Fruit fly (Drosophila melanogaster): ENCODE data around the gene Pomp.

The Pomp gene

dm6 chr2L:20752160-20752559 lies 35.3 kb upstream of the Pomp start, which contains the start of the genes Amacr and Ns4 (continued):
- TF ChIP-seq slp2 (GFP tag; optimal IDR thresholded peaks at IDR 0.05), result peak; percentile 47
- peak; percentile 43 for TF ChIP-seq vvl (GFP tag; IDR thresholded peaks at IDR 0.05)
- TF ChIP-seq wor (GFP tag; IDR thresholded peaks at IDR 0.05), result 0 out of 2 replicates have a peak, but pooled peaks have one; percentile 25
- peak; percentile 31 for TF ChIP-seq CG10267 (tag; optimal IDR thresholded peaks at IDR 0.05)
- peak; percentile 46 for TF ChIP-seq CG16863 (GFP tag; optimal IDR thresholded peaks at IDR 0.05)
- peak; percentile 37; the same call in 1 of the 2 replicates for TF ChIP-seq H2.0 (GFP tag; IDR thresholded peaks at IDR 0.05)
- TF ChIP-seq CG32532 (GFP tag; IDR thresholded peaks at IDR 0.05), result peak; percentile 45; the same call in 1 of the 2 replicates
- peak; percentile 13 for TF ChIP-seq Ets97D (GFP tag; optimal IDR thresholded peaks at IDR 0.05)
- TF ChIP-seq dpn (GFP tag; optimal IDR thresholded peaks at IDR 0.05), result peak; percentile 47 to 61
- TF ChIP-seq HLH4C (GFP tag; IDR thresholded peaks at IDR 0.05; ENCODE audit: partially characterized antibody), result 0 out of 3 replicates have a peak, but pooled peaks have one; percentile 40
- peak; percentile 52 for TF ChIP-seq CG12155 (GFP tag; optimal IDR thresholded peaks at IDR 0.05)
- TF ChIP-seq Sin3A (optimal IDR thresholded peaks at IDR 0.05), result peak; percentile 42
- no peak for TF ChIP-seq kni (GFP tag; optimal IDR thresholded peaks at IDR 0.05)
- peak; percentile 39; the same call in 1 of the 2 replicates for TF ChIP-seq rib (GFP tag; IDR thresholded peaks at IDR 0.05)
- peak; percentile 6 for TF ChIP-seq CG15514 (GFP tag; optimal IDR thresholded peaks at IDR 0.05)
- TF ChIP-seq bab2 (GFP tag; optimal IDR thresholded peaks at IDR 0.05), result peak; percentile 57
- TF ChIP-seq prd (optimal IDR thresholded peaks at IDR 0.05), result no peak
- TF ChIP-seq prd (GFP tag; IDR thresholded peaks at IDR 0.05), result peak; percentile 46; the same call in 1 of the 3 replicates
- TF ChIP-seq HHEX (GFP tag; optimal IDR thresholded peaks at IDR 0.05), result peak; percentile 3
- peak; percentile 73; the same call in 1 of the 3 replicates for TF ChIP-seq CG34422 (GFP tag; IDR thresholded peaks at IDR 0.05)
- no peak for TF ChIP-seq danr (GFP tag; IDR thresholded peaks at IDR 0.05)
- TF ChIP-seq fd3F (GFP tag; optimal IDR thresholded peaks at IDR 0.05), result peak; percentile 28
- no peak for TF ChIP-seq CG1024 (GFP tag; IDR thresholded peaks at IDR 0.05)
- TF ChIP-seq Oli (tag; optimal IDR thresholded peaks at IDR 0.05), result peak; percentile 38
- peak; percentile 26 for TF ChIP-seq CG17829 (tag; optimal IDR thresholded peaks at IDR 0.05)
- TF ChIP-seq crp (GFP tag; optimal IDR thresholded peaks at IDR 0.05), result peak in 1 of 2 experiments; percentile 15
- TF ChIP-seq CG4854 (GFP tag; optimal IDR thresholded peaks at IDR 0.05), result peak; percentile 26
- 0 out of 3 replicates have a peak, but pooled peaks have one; percentile 10 for TF ChIP-seq Opbp (GFP tag; IDR thresholded peaks at IDR 0.05; ENCODE audit: partially characterized antibody)
- TF ChIP-seq Trl (optimal IDR thresholded peaks at IDR 0.05), result no peak
- peak; percentile 36 for TF ChIP-seq Trl (GFP tag; optimal IDR thresholded peaks at IDR 0.05)
- 0 out of 3 replicates have a peak, but pooled peaks have one; percentile 30 for TF ChIP-seq ci (GFP tag; IDR thresholded peaks at IDR 0.05)
- TF ChIP-seq CG10979 (tag; optimal IDR thresholded peaks at IDR 0.05), result peak; percentile 25
- TF ChIP-seq mam (GFP tag; optimal IDR thresholded peaks at IDR 0.05), result peak; percentile 74
- TF ChIP-seq Dad (GFP tag; optimal IDR thresholded peaks at IDR 0.05), result peak; percentile 25
- TF ChIP-seq CG9817 (tag; optimal IDR thresholded peaks at IDR 0.05), result peak; percentile 53
- no peak for TF ChIP-seq bowl (GFP tag; IDR thresholded peaks at IDR 0.05)
- TF ChIP-seq CG7357 (GFP tag; IDR thresholded peaks at IDR 0.05), result 0 out of 3 replicates have a peak, but pooled peaks have one; percentile 24
- TF ChIP-seq Sry-β (GFP tag; optimal IDR thresholded peaks at IDR 0.05), result no peak
- TF ChIP-seq CG10366 (GFP tag; IDR thresholded peaks at IDR 0.05), result peak; percentile 52
- TF ChIP-seq lmd (GFP tag; IDR thresholded peaks at IDR 0.05), result peak; percentile 64; the same call in 1 of the 2 replicates
- TF ChIP-seq CG1792 (GFP tag; optimal IDR thresholded peaks at IDR 0.05), result peak; percentile 19
- TF ChIP-seq Nf-YA (GFP tag; IDR thresholded peaks at IDR 0.05), result no peak
- no peak for TF ChIP-seq CG9215 (GFP tag; IDR thresholded peaks at IDR 0.05)
- peak; percentile 73 for TF ChIP-seq lilli (GFP tag; optimal IDR thresholded peaks at IDR 0.05)
- TF ChIP-seq kay (GFP tag; optimal IDR thresholded peaks at IDR 0.05), result no peak
- peak; percentile 78 for TF ChIP-seq CG3847 (GFP tag; IDR thresholded peaks at IDR 0.05)
- TF ChIP-seq CG9876 (GFP tag; optimal IDR thresholded peaks at IDR 0.05), result peak; percentile 2
- TF ChIP-seq chinmo (GFP tag; IDR thresholded peaks at IDR 0.05; ENCODE audit: partially characterized antibody), result peak; percentile 64; the same call in 1 of the 4 replicates
- TF ChIP-seq HmgZ (tag; optimal IDR thresholded peaks at IDR 0.05), result peak; percentile 52
- 0 out of 2 replicates have a peak, but pooled peaks have one; percentile 10 for TF ChIP-seq CG11696 (GFP tag; IDR thresholded peaks at IDR 0.05)
- no peak for TF ChIP-seq CG14667 (GFP tag; IDR thresholded peaks at IDR 0.05)
